Worm (Caenorhabditis elegans) whole organism, young adult: ENCODE measurements around the gene inso-1.

Source experiments
- D2030.7 ChIP-seq: fragments of 200-800 bp; sonication (Bioruptor generic); IDR thresholded peaks from 2 replicates; pipeline ENCODE4 v1.3.6; 2022; ENCODE audit warnings: missing genetic modification reagents, missing genetic modification characterization, missing compliant biosample characterization
- F23B12.7 ChIP-seq: sonication (generic microtip); optimal IDR thresholded peaks from 2 replicates; lab custom pipeline; 2017; ENCODE audit warnings: missing genetic modification characterization, mild to moderate bottlenecking, missing compliant biosample characterization, antibody characterized with exemption, moderate library complexity; ENCODE audit not compliant: insufficient read depth
- F39B2.1 ChIP-seq: fragments of 200-800 bp; sonication (Bioruptor generic); IDR thresholded peaks from 2 replicates; pipeline ENCODE4 v1.3.6; 2022; ENCODE audit warnings: missing genetic modification reagents, missing genetic modification characterization, missing compliant biosample characterization
- F55B11.4 ChIP-seq: sonication (generic microtip); optimal IDR thresholded peaks from 2 replicates; lab custom pipeline; 2016; ENCODE audit warnings: missing compliant biosample characterization, missing genetic modification characterization, borderline replicate concordance; ENCODE audit not compliant: insufficient read depth
- F57A8.1 ChIP-seq: fragments of 200-800 bp; sonication (Bioruptor generic); optimal IDR thresholded peaks from 2 replicates; lab custom pipeline; 2018; ENCODE audit warnings: mild to moderate bottlenecking, missing genetic modification characterization, moderate library complexity, missing compliant biosample characterization
- K11D2.4 ChIP-seq: fragments of 200-800 bp; sonication (Bioruptor generic); IDR thresholded peaks from 2 replicates; pipeline ENCODE4 v1.3.6; 2022; ENCODE audit warnings: missing genetic modification reagents, missing genetic modification characterization, missing compliant biosample characterization
- Y56A3A.18 ChIP-seq: fragments of 200-800 bp; sonication (Bioruptor generic); IDR thresholded peaks from 2 replicates; pipeline ENCODE4 v1.3.6; 2022; ENCODE audit warnings: missing genetic modification reagents, missing genetic modification characterization, missing compliant biosample characterization
- atf-7 ChIP-seq: sonication (generic microtip); optimal IDR thresholded peaks from 2 replicates; lab custom pipeline; 2017; ENCODE audit warnings: mild to moderate bottlenecking, missing genetic modification characterization, missing compliant biosample characterization
- cebp-1 ChIP-seq, 2 experiments: fragments of 200-800 bp in 1 of 2; sonication (Bioruptor generic) in 1 of 2; sonication (generic microtip) in 1 of 2; IDR thresholded peaks in 1 of 2; optimal IDR thresholded peaks in 1 of 2; 2 replicates each; pipeline versions ENCODE4 v1.3.6 to Lab custom; 2017 to 2022; ENCODE audit warnings: missing compliant biosample characterization in 2 of 2, missing genetic modification characterization in 2 of 2, mild to moderate bottlenecking in 1 of 2, missing genetic modification reagents in 1 of 2, moderate library complexity in 1 of 2
- ceh-79 ChIP-seq: sonication (generic microtip); optimal IDR thresholded peaks from 2 replicates; lab custom pipeline; 2017; ENCODE audit warnings: mild to moderate bottlenecking, missing genetic modification characterization, missing compliant biosample characterization
- die-1 ChIP-seq: sonication (generic microtip); optimal IDR thresholded peaks from 2 replicates; lab custom pipeline; 2016; ENCODE audit warnings: missing genotype, mild to moderate bottlenecking, missing genetic modification characterization, missing compliant biosample characterization
- dox-1 ChIP-seq: fragments of 200-800 bp; sonication (Bioruptor generic); IDR thresholded peaks from 2 replicates; pipeline ENCODE4 v1.3.6; 2022; ENCODE audit warnings: missing genetic modification reagents, missing genetic modification characterization, missing compliant biosample characterization
- efl-1 ChIP-seq: fragments of 150-350 bp; optimal IDR thresholded peaks from 2 replicates; lab custom pipeline; 2014; ENCODE audit warnings: missing biosample characterization, missing genetic modification reagents, missing genetic modification characterization
- ets-4 ChIP-seq: fragments of 200-800 bp; sonication (Bioruptor generic); optimal IDR thresholded peaks from 2 replicates; lab custom pipeline; 2018; ENCODE audit warnings: mild to moderate bottlenecking, missing genetic modification characterization, missing compliant biosample characterization
- him-1 ChIP-seq: sonication (generic microtip); optimal IDR thresholded peaks from 2 replicates; lab custom pipeline; 2016; ENCODE audit warnings: missing genotype, missing genetic modification reagents, missing genetic modification characterization, missing compliant biosample characterization
- let-607 ChIP-seq, 2 experiments: fragments of 200-800 bp in 1 of 2; sonication (Bioruptor generic) in 1 of 2; sonication (generic microtip) in 1 of 2; optimal IDR thresholded peaks; 2 replicates each; lab custom pipeline; 2016 to 2018; ENCODE audit warnings: mild to moderate bottlenecking in 2 of 2, missing compliant biosample characterization in 2 of 2, missing genetic modification characterization in 2 of 2, moderate library complexity in 2 of 2, missing genotype in 1 of 2
- lin-35 ChIP-seq, 3 experiments: fragments of 150-350 bp in 2 of 3; sonication (generic microtip) in 1 of 3; optimal IDR thresholded peaks; 2 replicates each; lab custom pipeline; 2014 to 2018; ENCODE audit warnings: missing biosample characterization in 3 of 3, missing genetic modification characterization in 3 of 3, missing genetic modification reagents in 3 of 3
- lin-40 ChIP-seq: sonication (generic microtip); optimal IDR thresholded peaks from 2 replicates; lab custom pipeline; 2016; ENCODE audit warnings: missing genetic modification characterization, mild to moderate bottlenecking, missing compliant biosample characterization, missing genotype, missing genetic modification reagents
- lin-54 ChIP-seq: fragments of 200-800 bp; sonication (Bioruptor generic); optimal IDR thresholded peaks from 2 replicates; lab custom pipeline; 2018; ENCODE audit warnings: mild to moderate bottlenecking, missing genetic modification characterization, missing compliant biosample characterization
- lir-1 ChIP-seq: fragments of 200-800 bp; sonication (Bioruptor generic); conservative IDR thresholded peaks from 2 replicates; pipeline ENCODE4 v1.3.6; 2022; ENCODE audit warnings: missing genetic modification reagents, missing genetic modification characterization, missing compliant biosample characterization
- nfyb-1 ChIP-seq: fragments of 200-800 bp; sonication (Bioruptor generic); IDR thresholded peaks from 2 replicates; pipeline ENCODE4 v1.3.6; 2022; ENCODE audit warnings: missing genetic modification reagents, missing genetic modification characterization, missing compliant biosample characterization
- nhr-80 ChIP-seq: sonication (generic microtip); optimal IDR thresholded peaks from 2 replicates; lab custom pipeline; 2016; ENCODE audit warnings: missing genetic modification characterization, missing compliant biosample characterization
- nhr-90 ChIP-seq: sonication (generic microtip); optimal IDR thresholded peaks from 2 replicates; lab custom pipeline; 2016; ENCODE audit warnings: missing genotype, mild to moderate bottlenecking, missing genetic modification characterization, missing compliant biosample characterization
- pha-4 ChIP-seq: fragments of 150-350 bp; sonication (generic microtip); optimal IDR thresholded peaks from 2 replicates; lab custom pipeline; 2014; ENCODE audit warnings: missing biosample characterization, missing genetic modification reagents, missing genetic modification characterization
- repo-1 ChIP-seq: sonication (generic microtip); optimal IDR thresholded peaks from 2 replicates; lab custom pipeline; 2017; ENCODE audit warnings: mild to moderate bottlenecking, missing genetic modification characterization, missing compliant biosample characterization
- sea-2 ChIP-seq: fragments of 200-800 bp; sonication (Bioruptor generic); IDR thresholded peaks from 2 replicates; pipeline ENCODE4 v1.3.6; 2022; ENCODE audit warnings: missing genetic modification characterization, missing compliant biosample characterization
- snpc-4 ChIP-seq, 5 experiments: fragments of 150-350 bp in 1 of 5; sonication (generic microtip) in 4 of 5; optimal IDR thresholded peaks; 2 replicates each; lab custom pipeline; 2014 to 2018; ENCODE audit warnings: missing genetic modification characterization in 5 of 5, missing biosample characterization in 3 of 5, antibody characterized with exemption in 2 of 5, mild to moderate bottlenecking in 2 of 5, missing compliant biosample characterization in 2 of 5, missing genotype in 2 of 5, moderate library complexity in 2 of 5, missing genetic modification reagents in 1 of 5
- sptf-2 ChIP-seq: fragments of 200-800 bp; sonication (Bioruptor generic); optimal IDR thresholded peaks from 2 replicates; lab custom pipeline; 2018; ENCODE audit warnings: mild to moderate bottlenecking, missing genetic modification characterization, missing compliant biosample characterization
- tbp1 ChIP-seq: fragments of 200-800 bp; sonication (Bioruptor generic); optimal IDR thresholded peaks from 2 replicates; lab custom pipeline; 2018; ENCODE audit warnings: mild to moderate bottlenecking, missing genetic modification characterization, missing compliant biosample characterization
- tlf-1 ChIP-seq: fragments of 200-800 bp; sonication (Bioruptor generic); optimal IDR thresholded peaks from 2 replicates; lab custom pipeline; 2018; ENCODE audit warnings: mild to moderate bottlenecking, missing genetic modification characterization, missing compliant biosample characterization
- unc-62 ChIP-seq: fragments of 150-350 bp; optimal IDR thresholded peaks from 2 replicates; lab custom pipeline; 2014; ENCODE audit warnings: missing biosample characterization, missing genetic modification reagents, missing genetic modification characterization
- ztf-22 ChIP-seq: fragments of 200-800 bp; sonication (Bioruptor generic); optimal IDR thresholded peaks from 2 replicates; lab custom pipeline; 2018; ENCODE audit warnings: mild to moderate bottlenecking, missing genetic modification characterization, moderate library complexity, missing compliant biosample characterization
- ztf-6 ChIP-seq: fragments of 200-800 bp; sonication (Bioruptor generic); IDR thresholded peaks from 2 replicates; pipeline ENCODE4 v1.3.6; 2022; ENCODE audit warnings: missing genetic modification reagents, missing genetic modification characterization, missing compliant biosample characterization

Gene inso-1

DNA sequence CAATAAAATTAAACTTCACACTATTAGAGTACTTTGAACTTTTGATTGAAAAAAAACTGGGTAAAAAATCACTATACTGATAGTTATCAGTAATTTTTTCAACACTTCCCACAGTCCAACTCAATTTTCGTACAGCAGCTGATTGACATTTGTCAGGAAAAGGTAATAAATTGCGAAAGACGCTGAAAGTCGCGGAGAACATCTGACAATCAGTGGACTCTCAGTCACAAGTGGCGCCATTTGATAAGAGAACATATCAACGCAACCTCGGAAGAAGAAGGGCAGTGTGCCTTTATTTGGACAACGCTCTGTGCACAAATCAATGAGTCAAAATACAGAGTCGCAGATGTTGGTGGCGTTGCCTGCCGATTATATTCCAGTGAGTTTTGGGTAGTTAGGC is 27.4 kb upstream of the inso-1 start, which contains the start of gene C52B11.5:
Gene C52B11.5 (plus strand): TSS at position 250 of the 400 bp plus-strand sequence.
- TF ChIP-seq sea-2 (GFP tag; lab: Robert Waterston, UW) = no peak
- 0 out of 2 replicates have a peak, but pooled peaks have one; percentile 36 for TF ChIP-seq nfyb-1 (GFP tag; lab: Robert Waterston, UW)
- TF ChIP-seq F23B12.7 (tag; lab: Kevin White, UChicago) = peak; percentile 19
- peak; percentile 82 for TF ChIP-seq atf-7 (tag; lab: Kevin White, UChicago)
- TF ChIP-seq lin-54 = no peak
- TF ChIP-seq let-607 (tag; optimal IDR thresholded peaks at IDR 0.05; lab: Kevin White, UChicago) = peak; percentile 61 to 77
- no peak for TF ChIP-seq lin-35 (GFP tag; optimal IDR thresholded peaks at IDR 0.05; lab: Kevin White, UChicago)
- TF ChIP-seq Y56A3A.18 (GFP tag; lab: Robert Waterston, UW) = peak; percentile 76; the same call in 1 of the 2 replicates
- no peak for TF ChIP-seq F39B2.1 (GFP tag; lab: Robert Waterston, UW)
- TF ChIP-seq lir-1 = 0 out of 2 replicates have a peak, but pooled peaks have one; percentile 28
- peak; percentile 41 for TF ChIP-seq tlf-1 (GFP tag; lab: Kevin White, UChicago)
- TF ChIP-seq F57A8.1 = no peak
- TF ChIP-seq ets-4 (GFP tag; lab: Kevin White, UChicago) = peak; percentile 72
- peak; percentile 70 for TF ChIP-seq pha-4 (tag; lab: Kevin White, UChicago)
- peak; percentile 78; the same call in 1 of the 2 replicates for TF ChIP-seq cebp-1 (GFP tag; IDR thresholded peaks at IDR 0.05; lab: Robert Waterston, UW)
- peak; percentile 92 for TF ChIP-seq cebp-1 (tag; optimal IDR thresholded peaks at IDR 0.05; lab: Kevin White, UChicago)
- peak; percentile 70; the same call in 1 of the 2 replicates for TF ChIP-seq dox-1 (GFP tag; lab: Robert Waterston, UW)
- TF ChIP-seq unc-62 = peak; percentile 79
- TF ChIP-seq F55B11.4 (tag; lab: Kevin White, UChicago) = no peak
- no peak for TF ChIP-seq efl-1 (GFP tag; lab: Kevin White, UChicago)
- TF ChIP-seq nhr-80 (tag; lab: Kevin White, UChicago) = peak; percentile 98
- TF ChIP-seq tbp1 = peak; percentile 44
- TF ChIP-seq lin-40 (tag; lab: Kevin White, UChicago) = peak; percentile 9
- peak; percentile 59 for TF ChIP-seq ztf-22 (GFP tag; lab: Kevin White, UChicago)
- 0 out of 2 replicates have a peak, but pooled peaks have one; percentile 13 for TF ChIP-seq K11D2.4 (GFP tag; lab: Robert Waterston, UW)
- no peak for TF ChIP-seq repo-1 (tag; lab: Kevin White, UChicago)
- no peak for TF ChIP-seq ztf-6
- no peak for TF ChIP-seq him-1 (tag; lab: Kevin White, UChicago)
- no peak for TF ChIP-seq ceh-79 (tag; lab: Kevin White, UChicago)
- peak; percentile 70 for TF ChIP-seq nhr-90
- TF ChIP-seq snpc-4 (GFP tag; optimal IDR thresholded peaks at IDR 0.05; lab: Kevin White, UChicago) = no peak
- peak in 1 of 4 experiments; percentile 13 for TF ChIP-seq snpc-4 (tag; optimal IDR thresholded peaks at IDR 0.05; lab: Kevin White, UChicago)

DNA sequence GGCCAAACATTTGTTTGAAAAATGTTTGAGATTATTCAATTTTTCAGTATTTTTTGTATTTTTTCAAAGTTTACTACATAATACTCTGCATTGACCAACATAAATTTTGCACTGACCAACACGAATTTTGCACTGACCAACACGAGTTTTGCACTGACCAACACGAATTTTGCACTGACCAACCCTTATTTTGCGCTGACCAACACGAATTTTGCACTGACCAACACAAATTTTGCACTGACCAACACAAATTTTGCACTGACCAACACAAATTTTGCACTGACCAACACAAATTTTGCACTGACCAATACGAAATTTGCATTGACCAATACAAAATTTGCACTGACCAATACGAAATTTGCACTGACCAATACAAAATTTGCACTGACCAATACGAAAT is 7.1 kb upstream of the inso-1 start:
- no peak for TF ChIP-seq sptf-2
- TF ChIP-seq him-1 (tag; lab: Kevin White, UChicago) = peak; percentile 87

DNA sequence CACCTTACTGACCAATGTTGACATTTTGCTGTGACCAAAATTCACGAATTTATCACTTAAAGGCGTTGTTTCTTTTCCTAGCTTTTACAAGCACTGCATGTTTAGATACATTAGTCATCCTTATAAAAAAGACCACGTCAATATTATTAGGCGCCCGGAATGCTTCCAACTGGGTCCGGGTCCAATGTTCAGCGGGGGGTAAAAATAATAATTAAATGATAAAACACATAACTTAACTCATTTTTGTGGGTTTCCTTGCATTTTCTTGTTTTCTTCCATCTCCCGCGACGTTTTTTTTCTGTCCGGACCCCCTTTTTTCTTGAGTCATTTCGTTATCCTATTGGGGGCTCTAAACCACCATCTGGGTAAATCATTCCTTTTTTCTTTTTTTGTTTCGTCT is 6.5 kb upstream of the inso-1 start:
- TF ChIP-seq repo-1 (tag; lab: Kevin White, UChicago) (no peak), D2030.7 (GFP tag; lab: Robert Waterston, UW) (no peak), sea-2 (GFP tag; lab: Robert Waterston, UW) (no peak), die-1 (tag; lab: Kevin White, UChicago) (no peak)
